Worm (Caenorhabditis elegans) whole organism, L4 larva: Measurements from ENCODE around the gene B0416.10.

Experiments
- D1046.2 ChIP-seq: fragments of 200-800 bp; sonication (Bioruptor generic); IDR thresholded peaks from 2 replicates; pipeline ENCODE4 v1.3.6; 2022; ENCODE audit warnings: missing genetic modification characterization, missing compliant biosample characterization
- F26F4.8 ChIP-seq: fragments of 200-800 bp; sonication (Bioruptor generic); conservative IDR thresholded peaks from 2 replicates; pipeline ENCODE4 v1.3.6; 2022; ENCODE audit warnings: missing genetic modification characterization, missing compliant biosample characterization
- F44E2.7 ChIP-seq: fragments of 200-800 bp; sonication (Bioruptor generic); IDR thresholded peaks from 2 replicates; pipeline ENCODE4 v2.1.2; 2022; ENCODE audit warnings: missing genetic modification characterization, missing compliant biosample characterization
- T26A8.4 ChIP-seq: fragments of 200-800 bp; sonication (Bioruptor generic); IDR thresholded peaks from 2 replicates; pipeline ENCODE4 v1.3.6; 2022; ENCODE audit warnings: missing genetic modification characterization, missing compliant biosample characterization
- ZK546.5 ChIP-seq, 2 experiments: sonication (generic microtip); optimal IDR thresholded peaks; 2 replicates each; lab custom pipeline; 2017; ENCODE audit warnings: missing biosample characterization in 2 of 2, missing genetic modification characterization in 2 of 2
- aha-1 ChIP-seq: fragments of 150-350 bp; peaks from one replicate; lab custom pipeline; 2014; ENCODE audit warnings: missing biosample characterization, missing genetic modification characterization
- arid-1 ChIP-seq: fragments of 200-800 bp; sonication (Bioruptor generic); conservative IDR thresholded peaks from 2 replicates; pipeline ENCODE4 v1.3.6; 2022; ENCODE audit warnings: missing genetic modification reagents, missing genetic modification characterization, missing compliant biosample characterization
- attf-4 ChIP-seq: sonication (generic microtip); optimal IDR thresholded peaks from 3 replicates; lab custom pipeline; 2017; ENCODE audit warnings: missing biosample characterization, missing genetic modification characterization
- ceh-20 ChIP-seq: fragments of 200-800 bp; sonication (Bioruptor generic); IDR thresholded peaks from 2 replicates; pipeline ENCODE4 v1.3.6; 2022; ENCODE audit warnings: missing genetic modification reagents, missing genetic modification characterization, missing compliant biosample characterization
- daf-12 ChIP-seq: fragments of 150-350 bp; optimal IDR thresholded peaks from 2 replicates; lab custom pipeline; 2014; ENCODE audit warnings: missing biosample characterization, missing genetic modification reagents, missing genetic modification characterization
- daf-19 ChIP-seq: fragments of 200-800 bp; sonication (Bioruptor generic); conservative IDR thresholded peaks from 2 replicates; pipeline ENCODE4 v1.3.6; 2022; ENCODE audit warnings: missing genetic modification characterization, missing compliant biosample characterization
- daf-8 ChIP-seq: fragments of 200-800 bp; sonication (Bioruptor generic); IDR thresholded peaks from 2 replicates; pipeline ENCODE4 v1.3.6; 2022; ENCODE audit warnings: missing genetic modification characterization, missing compliant biosample characterization
- dmd-6 ChIP-seq: fragments of 200-800 bp; sonication (Bioruptor generic); IDR thresholded peaks from 2 replicates; pipeline ENCODE4 v1.3.6; 2022; ENCODE audit warnings: missing genetic modification reagents, missing genetic modification characterization, missing compliant biosample characterization
- dve-1 ChIP-seq: sonication (generic microtip); optimal IDR thresholded peaks from 2 replicates; lab custom pipeline; 2017; ENCODE audit warnings: antibody characterized with exemption, mild to moderate bottlenecking, missing genetic modification characterization, missing compliant biosample characterization; ENCODE audit not compliant: insufficient read depth
- hif-1 ChIP-seq, 2 experiments: sonication (generic microtip); optimal IDR thresholded peaks; 2 replicates each; lab custom pipeline; 2016 to 2017; ENCODE audit warnings: missing compliant biosample characterization in 2 of 2, missing genetic modification characterization in 2 of 2, missing genetic modification reagents in 2 of 2, missing genotype in 2 of 2, mild to moderate bottlenecking in 1 of 2
- hlh-11 ChIP-seq: fragments of 200-800 bp; sonication (Bioruptor generic); optimal IDR thresholded peaks from 2 replicates; lab custom pipeline; 2018; ENCODE audit warnings: mild to moderate bottlenecking, missing genetic modification characterization, missing compliant biosample characterization
- hmg-1.1 ChIP-seq: fragments of 200-800 bp; sonication (Bioruptor generic); IDR thresholded peaks from 2 replicates; pipeline ENCODE4 v1.3.6; 2022; ENCODE audit warnings: missing genetic modification reagents, missing genetic modification characterization, missing compliant biosample characterization
- lin-13 ChIP-seq: fragments of 150-350 bp; optimal IDR thresholded peaks from 2 replicates; lab custom pipeline; 2014; ENCODE audit warnings: missing biosample characterization, missing genetic modification reagents, missing genetic modification characterization
- lin-29 ChIP-seq: fragments of 200-800 bp; sonication (Bioruptor generic); IDR thresholded peaks from 2 replicates; pipeline ENCODE4 v1.3.6; 2022; ENCODE audit warnings: missing genetic modification reagents, missing genetic modification characterization, missing compliant biosample characterization
- mdt-29 ChIP-seq: fragments of 200-800 bp; sonication (Bioruptor generic); IDR thresholded peaks from 2 replicates; pipeline ENCODE4 v1.3.6; 2022; ENCODE audit warnings: missing genetic modification reagents, missing genetic modification characterization, missing compliant biosample characterization
- mep-1 ChIP-seq: fragments of 150-350 bp; sonication (generic microtip); optimal IDR thresholded peaks from 3 replicates; lab custom pipeline; 2014; ENCODE audit warnings: missing biosample characterization, missing genetic modification characterization
- mes-2 ChIP-seq: sonication (generic microtip); optimal IDR thresholded peaks from 2 replicates; lab custom pipeline; 2016; ENCODE audit warnings: missing genotype, mild to moderate bottlenecking, missing genetic modification characterization, missing compliant biosample characterization; ENCODE audit not compliant: poor library complexity, severe bottlenecking
- mxl-3 ChIP-seq: fragments of 200-800 bp; sonication (Bioruptor generic); optimal IDR thresholded peaks from 2 replicates; lab custom pipeline; 2018; ENCODE audit warnings: mild to moderate bottlenecking, missing genetic modification characterization, missing compliant biosample characterization
- nhr-11 ChIP-seq: fragments of 150-350 bp; optimal IDR thresholded peaks from 2 replicates; lab custom pipeline; 2014; ENCODE audit warnings: missing biosample characterization, missing genetic modification characterization
- nhr-111 ChIP-seq: fragments of 200-800 bp; sonication (Bioruptor generic); optimal IDR thresholded peaks from 2 replicates; lab custom pipeline; 2018; ENCODE audit warnings: mild to moderate bottlenecking, missing genetic modification characterization, missing compliant biosample characterization
- nhr-28 ChIP-seq: fragments of 150-350 bp; optimal IDR thresholded peaks from 2 replicates; lab custom pipeline; 2014; ENCODE audit warnings: missing biosample characterization, missing genetic modification characterization
- nhr-41 ChIP-seq: fragments of 200-800 bp; sonication (Bioruptor generic); IDR thresholded peaks from 2 replicates; pipeline ENCODE4 v1.3.6; 2022; ENCODE audit warnings: missing genetic modification reagents, missing genetic modification characterization, missing compliant biosample characterization
- nhr-48 ChIP-seq: sonication (generic microtip); optimal IDR thresholded peaks from 2 replicates; lab custom pipeline; 2016; ENCODE audit warnings: mild to moderate bottlenecking, missing genetic modification characterization, missing compliant biosample characterization
- nhr-6 ChIP-seq: fragments of 150-350 bp; optimal IDR thresholded peaks from 2 replicates; lab custom pipeline; 2014; ENCODE audit warnings: missing biosample characterization, missing genetic modification characterization
- nhr-77 ChIP-seq: fragments of 150-350 bp; optimal IDR thresholded peaks from 2 replicates; lab custom pipeline; 2014; ENCODE audit warnings: missing biosample characterization, missing genetic modification characterization
- pha-4 ChIP-seq, 2 experiments: fragments of 150-350 bp in 1 of 2; fragments of 200-800 bp in 1 of 2; sonication (Bioruptor generic) in 1 of 2; IDR thresholded peaks in 1 of 2; optimal IDR thresholded peaks in 1 of 2; 2 replicates each; pipeline versions ENCODE4 v1.3.6 to Lab custom; 2014 to 2022; ENCODE audit warnings: missing genetic modification characterization in 2 of 2, missing genetic modification reagents in 2 of 2, missing biosample characterization in 1 of 2, missing compliant biosample characterization in 1 of 2
- php-3 ChIP-seq: fragments of 200-800 bp; sonication (Bioruptor generic); IDR thresholded peaks from 2 replicates; pipeline ENCODE4 v1.3.6; 2022; ENCODE audit warnings: missing genetic modification reagents, missing genetic modification characterization, missing compliant biosample characterization
- pqm-1 ChIP-seq: sonication (generic microtip); optimal IDR thresholded peaks from 2 replicates; lab custom pipeline; 2017; ENCODE audit warnings: missing biosample characterization, missing genetic modification characterization
- tra-1 ChIP-seq: fragments of 200-800 bp; sonication (Bioruptor generic); IDR thresholded peaks from 2 replicates; pipeline ENCODE4 v1.3.6; 2022; ENCODE audit warnings: missing genetic modification reagents, missing genetic modification characterization, missing compliant biosample characterization
- unc-130 ChIP-seq: sonication (generic microtip); optimal IDR thresholded peaks from 2 replicates; lab custom pipeline; 2016; ENCODE audit warnings: missing genetic modification reagents, missing genetic modification characterization, missing compliant biosample characterization
- unc-62 ChIP-seq, 3 experiments: fragments of 150-350 bp in 1 of 3; sonication (generic microtip); optimal IDR thresholded peaks in 2 of 3; peaks in 1 of 3; 1 replicate in 1 of 3; 2 replicates in 2 of 3; lab custom pipeline; 2014 to 2017; ENCODE audit warnings: missing biosample characterization in 3 of 3, missing genetic modification characterization in 3 of 3, missing genetic modification reagents in 3 of 3, missing genotype in 1 of 3
- vab-7 ChIP-seq: fragments of 200-800 bp; sonication (Bioruptor generic); IDR thresholded peaks from 2 replicates; pipeline ENCODE4 v1.3.6; 2022; ENCODE audit warnings: missing genetic modification reagents, missing genetic modification characterization, missing compliant biosample characterization

Gene B0416.10

ce11 chrX:9283026-9283425 lies 8.6 kb upstream of the B0416.10 start, which contains the start of gene B0416.11:
Gene B0416.11, minus strand, starts transcription at chrX:9283126.
- no peak for TF ChIP-seq nhr-6 (tag; lab: Kevin White, UChicago)
- TF ChIP-seq F26F4.8 (GFP tag; lab: Robert Waterston, UW): no peak
- no peak for TF ChIP-seq T26A8.4 (GFP tag; lab: Robert Waterston, UW)
- TF ChIP-seq mes-2: no peak
- TF ChIP-seq nhr-77 (tag; lab: Kevin White, UChicago): no peak
- TF ChIP-seq hmg-1.1 (GFP tag; lab: Robert Waterston, UW): no peak
- no peak for TF ChIP-seq daf-19 (GFP tag; lab: Robert Waterston, UW)
- TF ChIP-seq mep-1 (tag; lab: Kevin White, UChicago): no peak
- no peak for TF ChIP-seq ceh-20 (GFP tag; lab: Robert Waterston, UW)
- TF ChIP-seq mdt-29: no peak
- no peak for TF ChIP-seq mxl-3 (GFP tag; lab: Kevin White, UChicago)
- no peak for TF ChIP-seq nhr-111 (GFP tag; lab: Kevin White, UChicago)
- TF ChIP-seq arid-1: no peak
- no peak for TF ChIP-seq D1046.2
- no peak for TF ChIP-seq nhr-28 (tag; lab: Kevin White, UChicago)
- TF ChIP-seq hif-1 (tag; optimal IDR thresholded peaks at IDR 0.05; lab: Kevin White, UChicago): no peak
- TF ChIP-seq php-3 (GFP tag; lab: Robert Waterston, UW): no peak
- no peak for TF ChIP-seq nhr-48 (tag; lab: Kevin White, UChicago)

- TF ChIP-seq hif-1 (tag; optimal IDR thresholded peaks at IDR 0.05; lab: Kevin White, UChicago) (no peak), hlh-11 (no peak), daf-12 (tag; lab: Kevin White, UChicago) (no peak), tra-1 (GFP tag; lab: Robert Waterston, UW) (no peak), ZK546.5 (tag; optimal IDR thresholded peaks at IDR 0.05; lab: Kevin White, UChicago) (no peak), daf-8 (GFP tag; lab: Robert Waterston, UW) (no peak), attf-4 (tag; lab: Kevin White, UChicago) (no peak), dve-1 (tag; lab: Kevin White, UChicago) (no peak), pqm-1 (no peak), lin-29 (GFP tag; lab: Robert Waterston, UW) (no peak)
Measured at ce11 chrX:9278653-9279052, 4.2 kb upstream of the B0416.10 start, which contains the start of gene B0416.4. Gene B0416.4, plus strand, starts transcription at chrX:9278953.

ce11 chrX:9271886-9272285 lies 2.6 kb downstream of the B0416.10 start:
- TF ChIP-seq nhr-6 (tag; lab: Kevin White, UChicago) (peak; percentile 51), pha-4 (GFP tag; IDR thresholded peaks at IDR 0.05; lab: Robert Waterston, UW) (0 out of 2 replicates have a peak, but pooled peaks have one; percentile 35), pha-4 (tag; optimal IDR thresholded peaks at IDR 0.05; lab: Kevin White, UChicago) (no peak), nhr-28 (tag; lab: Kevin White, UChicago) (peak; percentile 75), vab-7 (no peak), F44E2.7 (GFP tag; lab: Robert Waterston, UW) (no peak), unc-130 (GFP tag; lab: Kevin White, UChicago) (no peak), aha-1 (peak; percentile 94), nhr-11 (no peak), nhr-77 (tag; lab: Kevin White, UChicago) (peak; percentile 25), pqm-1 (peak; percentile 80), dve-1 (tag; lab: Kevin White, UChicago) (peak; percentile 87), lin-13 (GFP tag; lab: Kevin White, UChicago) (peak; percentile 18), unc-62 (GFP tag; optimal IDR thresholded peaks at IDR 0.05 in 1 of 2; lab: Kevin White, UChicago) (peak in 1 of 2 experiments; percentile 43), unc-62 (tag; optimal IDR thresholded peaks at IDR 0.05; lab: Kevin White, UChicago) (no peak), nhr-41 (GFP tag; lab: Robert Waterston, UW) (peak; percentile 52; the same call in 1 of the 2 replicates), dmd-6 (GFP tag; lab: Robert Waterston, UW) (peak; percentile 82)
